Fruit fly (Drosophila melanogaster): ENCODE data around the gene CG18545.
"Not testable (repeated sequence)": the region's sequence is repeated elsewhere in the genome, so short reads cannot be mapped to it uniquely, and the experiment has no call there.

DNA sequence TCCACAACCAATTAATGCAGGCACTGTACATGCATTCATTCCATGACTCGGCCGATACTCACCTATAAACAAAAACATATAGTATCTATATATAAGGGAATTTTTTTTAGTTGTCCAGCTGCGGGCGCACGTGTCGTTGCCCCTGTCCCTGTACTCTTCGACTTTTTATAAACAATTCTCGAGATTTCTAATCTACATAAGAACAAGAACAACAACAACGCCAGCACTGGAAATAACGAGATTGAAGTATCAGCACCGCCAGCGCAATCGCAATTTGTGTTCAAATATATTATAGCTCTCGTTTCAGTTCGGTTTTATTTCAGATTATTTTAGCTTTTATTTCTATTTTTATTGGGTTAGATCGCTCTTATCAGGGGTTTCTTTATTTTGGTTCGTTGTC, 40.2 kb downstream of the CG18545 start:
- TF ChIP-seq usp, psq, Hnf4, tai, dmrt93B, Abd-B, Sp1 (GFP tag; optimal IDR thresholded peaks at IDR 0.05): not testable (repeated sequence)

All from whole organism, wandering third instar larva.